Fruit fly (Drosophila melanogaster) whole organism, embryonic: ENCODE results near the gene Kdm5.

Experiments
- Awh ChIP-seq: fragments of 200-800 bp; sonication (Bioruptor generic); IDR thresholded peaks from 2 replicates; pipeline ENCODE4, ENCODE4 v1.3.6; 2022; ENCODE audit warnings: missing biosample characterization, missing genetic modification characterization
- CG13287 ChIP-seq: fragments of 200-800 bp; sonication (Bioruptor generic); IDR thresholded peaks from 2 replicates; pipeline ENCODE4 v1.3.6; 2022; ENCODE audit warnings: missing biosample characterization, missing genetic modification characterization; ENCODE audit not compliant: partially characterized antibody
- CG15601 ChIP-seq: fragments of 200-800 bp; sonication (Bioruptor generic); optimal IDR thresholded peaks from 3 replicates; lab custom pipeline; 2019; ENCODE audit warnings: missing biosample characterization, mild to moderate bottlenecking, missing genetic modification characterization, moderate library complexity
- CG15696 ChIP-seq: fragments of 200-800 bp; sonication (Bioruptor generic); optimal IDR thresholded peaks from 2 replicates; lab custom pipeline; 2019; ENCODE audit warnings: missing biosample characterization, mild to moderate bottlenecking, missing genetic modification characterization, moderate library complexity
- CG17186 ChIP-seq: fragments of 200-800 bp; sonication (Bioruptor generic); optimal IDR thresholded peaks from 3 replicates; lab custom pipeline; 2017; ENCODE audit warnings: missing biosample characterization, missing genetic modification reagents, missing genetic modification characterization
- CG17359 ChIP-seq: fragments of 200-800 bp; sonication (Bioruptor generic); optimal IDR thresholded peaks from 3 replicates; lab custom pipeline; 2018; ENCODE audit warnings: missing biosample characterization, mild to moderate bottlenecking, missing genetic modification characterization, moderate library complexity
- CG17361 ChIP-seq: fragments of 200-800 bp; sonication (Bioruptor generic); IDR thresholded peaks from 3 replicates; pipeline ENCODE4 v1.3.6; 2022; ENCODE audit warnings: missing biosample characterization, missing genetic modification characterization
- CG17829 ChIP-seq: fragments of 200-800 bp; optimal IDR thresholded peaks from 2 replicates; lab custom pipeline; 2019; ENCODE audit warnings: missing biosample characterization, mild to moderate bottlenecking, missing genetic modification characterization, moderate library complexity
- CG2202 ChIP-seq: fragments of 200-800 bp; sonication (Bioruptor generic); optimal IDR thresholded peaks from 2 replicates; lab custom pipeline; 2018; ENCODE audit warnings: missing biosample characterization, mild to moderate bottlenecking, missing genetic modification characterization
- CG30431 ChIP-seq: fragments of 200-800 bp; sonication (Bioruptor generic); optimal IDR thresholded peaks from 2 replicates; lab custom pipeline; 2017; ENCODE audit warnings: missing biosample characterization, missing genetic modification characterization
- CG4360 ChIP-seq: fragments of 200-800 bp; sonication (Bioruptor generic); IDR thresholded peaks from 2 replicates; pipeline ENCODE4 v1.3.6; 2022; ENCODE audit warnings: missing biosample characterization, missing genetic modification characterization
- CG6254 ChIP-seq: fragments of 200-800 bp; sonication (Bioruptor generic); optimal IDR thresholded peaks from 3 replicates; lab custom pipeline; 2017; ENCODE audit warnings: mild to moderate bottlenecking, missing biosample characterization, missing genetic modification reagents, missing genetic modification characterization
- CG6791 ChIP-seq: fragments of 200-800 bp; sonication (Bioruptor generic); IDR thresholded peaks from 3 replicates; pipeline ENCODE4 v1.3.6; 2022; ENCODE audit warnings: missing biosample characterization, missing genetic modification characterization; ENCODE audit not compliant: partially characterized antibody
- CG8359 ChIP-seq: fragments of 200-800 bp; sonication (Bioruptor generic); optimal IDR thresholded peaks from 2 replicates; lab custom pipeline; 2017; ENCODE audit warnings: missing biosample characterization, mild to moderate bottlenecking, missing genetic modification characterization, borderline replicate concordance
- CG8388 ChIP-seq: fragments of 200-800 bp; sonication (Bioruptor generic); optimal IDR thresholded peaks from 2 replicates; lab custom pipeline; 2019; ENCODE audit warnings: missing biosample characterization, mild to moderate bottlenecking, missing genetic modification characterization, moderate library complexity
- CG9727 ChIP-seq: fragments of 200-800 bp; sonication (Bioruptor generic); optimal IDR thresholded peaks from 3 replicates; lab custom pipeline; 2017; ENCODE audit warnings: missing biosample characterization, mild to moderate bottlenecking, missing genetic modification characterization
- CG9797 ChIP-seq: fragments of 200-800 bp; sonication (Bioruptor generic); optimal IDR thresholded peaks from 3 replicates; lab custom pipeline; 2018; ENCODE audit warnings: missing biosample characterization, mild to moderate bottlenecking, missing genetic modification characterization
- CG9932 ChIP-seq: fragments of 200-800 bp; sonication (Bioruptor generic); IDR thresholded peaks from 2 replicates; pipeline ENCODE4 v1.3.6; 2022; ENCODE audit warnings: missing biosample characterization, missing genetic modification characterization
- Camta ChIP-seq: fragments of 200-800 bp; sonication (Bioruptor generic); optimal IDR thresholded peaks from 2 replicates; lab custom pipeline; 2016; ENCODE audit warnings: missing biosample characterization, missing genetic modification characterization
- D ChIP-seq, 2 experiments: fragments of 200-800 bp in 1 of 2; fragments of >200 bp in 1 of 2; sonication (Bioruptor generic) in 1 of 2; optimal IDR thresholded peaks; 2 replicates in 1 of 2; 3 replicates in 1 of 2; lab custom pipeline; 2017; ENCODE audit warnings: mild to moderate bottlenecking in 1 of 2, missing biosample characterization in 1 of 2, missing genetic modification characterization in 1 of 2, missing genetic modification reagents in 1 of 2
- Dad ChIP-seq: fragments of 200-800 bp; sonication (Bioruptor generic); optimal IDR thresholded peaks from 3 replicates; lab custom pipeline; 2016; ENCODE audit warnings: missing biosample characterization, missing genetic modification characterization
- Dll ChIP-seq: fragments of 200-800 bp; sonication (Bioruptor generic); IDR thresholded peaks from 4 replicates; pipeline ENCODE4 v1.3.6; 2022; ENCODE audit warnings: missing biosample characterization, missing genetic modification characterization; ENCODE audit not compliant: partially characterized antibody
- ERR ChIP-seq: fragments of 200-800 bp; sonication (Bioruptor generic); optimal IDR thresholded peaks from 2 replicates; lab custom pipeline; 2016; ENCODE audit warnings: missing biosample characterization, missing genetic modification characterization
- Gug ChIP-seq: fragments of 200-800 bp; sonication (Bioruptor generic); IDR thresholded peaks from 4 replicates; pipeline ENCODE4 v1.3.6; 2022; ENCODE audit warnings: missing biosample characterization, missing genetic modification characterization
- Max ChIP-seq: fragments of 200-800 bp; sonication (Bioruptor generic); optimal IDR thresholded peaks from 2 replicates; lab custom pipeline; 2016; ENCODE audit warnings: missing biosample characterization, mild to moderate bottlenecking, missing genetic modification characterization
- Sox100B ChIP-seq: fragments of 200-800 bp; sonication (Bioruptor generic); optimal IDR thresholded peaks from 3 replicates; lab custom pipeline; 2018; ENCODE audit warnings: missing biosample characterization, mild to moderate bottlenecking, missing genetic modification characterization
- Ssrp ChIP-seq: fragments of 200-800 bp; sonication (Bioruptor generic); optimal IDR thresholded peaks from 2 replicates; lab custom pipeline; 2018; ENCODE audit warnings: missing biosample characterization, mild to moderate bottlenecking, missing genetic modification characterization, moderate library complexity
- Xrp1 ChIP-seq: fragments of 200-800 bp; sonication (Bioruptor generic); IDR thresholded peaks from 2 replicates; pipeline ENCODE4 v1.3.6; 2022; ENCODE audit warnings: missing biosample characterization, missing genetic modification characterization
- YL-1 ChIP-seq: fragments of 200-800 bp; sonication (Bioruptor generic); optimal IDR thresholded peaks from 3 replicates; lab custom pipeline; 2017; ENCODE audit warnings: missing biosample characterization, mild to moderate bottlenecking, missing genetic modification characterization
- abd-A ChIP-seq: fragments of 200-800 bp; sonication (Bioruptor generic); optimal IDR thresholded peaks from 3 replicates; lab custom pipeline; 2019; ENCODE audit warnings: missing biosample characterization, mild to moderate bottlenecking, missing genetic modification characterization, moderate library complexity
- ase ChIP-seq: fragments of 200-800 bp; sonication (Bioruptor generic); IDR thresholded peaks from 3 replicates; pipeline ENCODE4 v1.3.6; 2022; ENCODE audit warnings: missing biosample characterization, missing genetic modification characterization
- bsh ChIP-seq, 2 experiments: fragments of 200-800 bp; sonication (Bioruptor generic); optimal IDR thresholded peaks; 2 replicates each; lab custom pipeline; 2017 to 2018; ENCODE audit warnings: mild to moderate bottlenecking in 2 of 2, missing biosample characterization in 2 of 2, missing genetic modification characterization in 2 of 2, moderate library complexity in 1 of 2
- chinmo ChIP-seq: fragments of 200-800 bp; sonication (Bioruptor generic); IDR thresholded peaks from 4 replicates; pipeline ENCODE4 v1.3.6; 2022; ENCODE audit warnings: missing biosample characterization, missing genetic modification characterization; ENCODE audit not compliant: partially characterized antibody
- crol ChIP-seq: fragments of 200-800 bp; sonication (Bioruptor generic); IDR thresholded peaks from 2 replicates; pipeline ENCODE4 v1.3.6; 2022; ENCODE audit warnings: missing biosample characterization, missing genetic modification characterization
- dmrt99B ChIP-seq: fragments of 200-800 bp; sonication (Bioruptor generic); optimal IDR thresholded peaks from 2 replicates; lab custom pipeline; 2018; ENCODE audit warnings: missing biosample characterization, mild to moderate bottlenecking, missing genetic modification characterization, moderate library complexity
- dysf ChIP-seq: fragments of 200-800 bp; sonication (Bioruptor generic); IDR thresholded peaks from 3 replicates; pipeline ENCODE4 v1.3.6; 2022; ENCODE audit warnings: missing biosample characterization, missing genetic modification characterization
- emc ChIP-seq: fragments of 200-800 bp; sonication (Bioruptor generic); optimal IDR thresholded peaks from 2 replicates; lab custom pipeline; 2016; ENCODE audit warnings: missing biosample characterization, missing genetic modification characterization
- fd96Cb ChIP-seq: fragments of 200-800 bp; sonication (Bioruptor generic); optimal IDR thresholded peaks from 2 replicates; lab custom pipeline; 2018; ENCODE audit warnings: missing biosample characterization, mild to moderate bottlenecking, missing genetic modification characterization, moderate library complexity
- gt ChIP-seq: fragments of 200-800 bp; sonication (Bioruptor generic); IDR thresholded peaks from 2 replicates; pipeline ENCODE4 v1.3.6; 2022; ENCODE audit warnings: missing biosample characterization, missing genetic modification characterization
- kah ChIP-seq: fragments of 200-800 bp; sonication (Bioruptor generic); optimal IDR thresholded peaks from 2 replicates; lab custom pipeline; 2018; ENCODE audit warnings: missing biosample characterization, mild to moderate bottlenecking, missing genetic modification characterization
- kay ChIP-seq: fragments of 200-800 bp; sonication (Bioruptor generic); optimal IDR thresholded peaks from 2 replicates; lab custom pipeline; 2016; ENCODE audit warnings: missing biosample characterization, missing genetic modification characterization
- knrl ChIP-seq: fragments of 200-800 bp; sonication (Bioruptor generic); IDR thresholded peaks from 3 replicates; pipeline ENCODE4 v1.3.6; 2022; ENCODE audit warnings: missing biosample characterization, missing genetic modification characterization; ENCODE audit not compliant: partially characterized antibody
- lab ChIP-seq: fragments of 200-800 bp; sonication (Bioruptor generic); optimal IDR thresholded peaks from 3 replicates; lab custom pipeline; 2017; ENCODE audit warnings: missing biosample characterization, missing genetic modification characterization, mild to moderate bottlenecking, moderate library complexity, missing genetic modification reagents
- mam ChIP-seq: fragments of 200-800 bp; sonication (Bioruptor generic); optimal IDR thresholded peaks from 3 replicates; lab custom pipeline; 2016; ENCODE audit warnings: missing biosample characterization, missing genetic modification characterization
- nom ChIP-seq: fragments of 200-800 bp; sonication (Bioruptor generic); optimal IDR thresholded peaks from 2 replicates; lab custom pipeline; 2017; ENCODE audit warnings: missing biosample characterization, missing genetic modification characterization, mild to moderate bottlenecking, moderate library complexity, missing genetic modification reagents
- phol ChIP-seq: fragments of 200-800 bp; sonication (Bioruptor generic); optimal IDR thresholded peaks from 3 replicates; lab custom pipeline; 2018; ENCODE audit warnings: missing biosample characterization, mild to moderate bottlenecking, missing genetic modification characterization, moderate library complexity
- run ChIP-seq: fragments of 200-800 bp; sonication (Bioruptor generic); optimal IDR thresholded peaks from 3 replicates; lab custom pipeline; 2018; ENCODE audit warnings: missing biosample characterization, mild to moderate bottlenecking, missing genetic modification characterization
- tin ChIP-seq: fragments of 200-800 bp; sonication (Bioruptor generic); optimal IDR thresholded peaks from 3 replicates; lab custom pipeline; 2016; ENCODE audit warnings: missing biosample characterization, missing genetic modification characterization
- zen ChIP-seq: fragments of 200-800 bp; sonication (Bioruptor generic); optimal IDR thresholded peaks from 3 replicates; lab custom pipeline; 2018; ENCODE audit warnings: missing biosample characterization, mild to moderate bottlenecking, missing genetic modification characterization, moderate library complexity

Kdm5 gene

DNA sequence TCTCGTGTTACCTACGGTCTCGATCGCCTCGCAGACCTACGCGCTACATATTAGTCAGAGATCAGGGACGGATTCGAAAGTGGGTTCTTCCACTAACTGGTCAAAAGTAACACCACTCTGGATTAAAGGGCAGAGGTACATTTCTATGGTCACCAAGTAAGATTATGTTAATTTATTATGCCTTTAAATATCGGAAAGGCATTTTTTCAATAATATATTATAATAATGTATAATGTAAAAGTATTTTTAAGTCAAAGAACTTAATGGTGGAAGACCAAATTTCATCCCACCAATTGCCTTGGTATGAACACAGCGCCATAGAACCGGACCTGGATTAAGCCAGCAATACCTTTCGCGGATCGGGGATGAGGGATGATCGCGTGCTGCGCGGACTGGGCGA is 23.5 kb upstream of the Kdm5 start (continued):
- TF ChIP-seq Ssrp (tag; lab: Kevin White, UChicago) (peak; percentile 44), gt (no peak), CG17186 (GFP tag; lab: Kevin White, UChicago) (no peak), CG2202 (no peak), CG6791 (GFP tag; lab: Robert Waterston, UW) (no peak), CG4360 (no peak), kay (no peak), CG9727 (GFP tag; lab: Kevin White, UChicago) (peak; percentile 52), Camta (GFP tag; lab: Kevin White, UChicago) (no peak), CG8388 (GFP tag; lab: Kevin White, UChicago) (no peak), Awh (GFP tag; lab: Robert Waterston, UW) (no peak), CG6254 (peak; percentile 1), dysf (GFP tag; lab: Robert Waterston, UW) (0 out of 3 replicates have a peak, but pooled peaks have one; percentile 9), dmrt99B (tag; lab: Kevin White, UChicago) (peak; percentile 29), YL-1 (GFP tag; lab: Kevin White, UChicago) (no peak), run (tag; lab: Kevin White, UChicago) (no peak), Dll (GFP tag; lab: Robert Waterston, UW) (no peak), ERR (GFP tag; lab: Kevin White, UChicago) (no peak), CG15696 (tag; lab: Kevin White, UChicago) (peak; percentile 65), ase (GFP tag; lab: Robert Waterston, UW) (no peak), fd96Cb (tag; lab: Kevin White, UChicago) (peak; percentile 23), CG9932 (GFP tag; lab: Robert Waterston, UW) (no peak), kah (GFP tag; lab: Kevin White, UChicago) (no peak), CG13287 (GFP tag; lab: Robert Waterston, UW) (no peak), Sox100B (GFP tag; lab: Kevin White, UChicago) (no peak), tin (GFP tag; lab: Kevin White, UChicago) (no peak), emc (GFP tag; lab: Kevin White, UChicago) (no peak), lab (GFP tag; lab: Kevin White, UChicago) (peak; percentile 4), CG8359 (GFP tag; lab: Kevin White, UChicago) (peak; percentile 6), Max (GFP tag; lab: Kevin White, UChicago) (no peak), Xrp1 (GFP tag; lab: Robert Waterston, UW) (peak; percentile 62), chinmo (GFP tag; lab: Robert Waterston, UW) (no peak), phol (peak; percentile 58), abd-A (no peak), knrl (GFP tag; lab: Robert Waterston, UW) (no peak), CG9797 (GFP tag; lab: Kevin White, UChicago) (no peak), mam (GFP tag; lab: Kevin White, UChicago) (no peak), D (optimal IDR thresholded peaks at IDR 0.05; lab: Kevin White, UChicago) (no peak), D (GFP tag; optimal IDR thresholded peaks at IDR 0.05; lab: Kevin White, UChicago) (peak; percentile 10), Gug (0 out of 4 replicates have a peak, but pooled peaks have one; percentile 36), nom (GFP tag; lab: Kevin White, UChicago) (peak; percentile 64), bsh (GFP tag; optimal IDR thresholded peaks at IDR 0.05; lab: Kevin White, UChicago) (peak; percentile 31 to 34), zen (tag; lab: Kevin White, UChicago) (peak; percentile 16), CG15601 (peak; percentile 17), CG17359 (peak; percentile 18), Dad (GFP tag; lab: Kevin White, UChicago) (no peak), CG30431 (GFP tag; lab: Kevin White, UChicago) (no peak), crol (GFP tag; lab: Robert Waterston, UW) (no peak), CG17361 (GFP tag; lab: Robert Waterston, UW) (peak; percentile 61), CG17829 (tag; lab: Kevin White, UChicago) (peak; percentile 40)
